Fruit fly (Drosophila melanogaster): ENCODE measurements around the gene Gug.

Gene Gug

dm6 chr3L:8457866-8458766 is 8.4 kb downstream of the Gug start (continued):
- TF ChIP-seq gsb-n (tag; optimal IDR thresholded peaks at IDR 0.05) (peak; percentile 100), en (GFP tag; optimal IDR thresholded peaks at IDR 0.05) (peak; percentile 97), nmo (GFP tag; optimal IDR thresholded peaks at IDR 0.05) (peak; percentile 99), gsb (GFP tag; IDR thresholded peaks at IDR 0.05) (peak; percentile 89), CG7372 (GFP tag; IDR thresholded peaks at IDR 0.05) (peak; percentile 96), klu (GFP tag; IDR thresholded peaks at IDR 0.05) (peak; percentile 95), C15 (GFP tag; IDR thresholded peaks at IDR 0.05) (peak; percentile 94), CG1024 (GFP tag; IDR thresholded peaks at IDR 0.05) (peak; percentile 95), cas (GFP tag; IDR thresholded peaks at IDR 0.05) (peak; percentile 88), CG11504 (tag; optimal IDR thresholded peaks at IDR 0.05) (peak; percentile 98), CG11093 (GFP tag; IDR thresholded peaks at IDR 0.05) (peak; percentile 97), CG17802 (tag; optimal IDR thresholded peaks at IDR 0.05) (peak; percentile 89), CG6654 (GFP tag; optimal IDR thresholded peaks at IDR 0.05) (peak; percentile 92), CG17361 (GFP tag; IDR thresholded peaks at IDR 0.05) (peak; percentile 99), tll (GFP tag; optimal IDR thresholded peaks at IDR 0.05) (peak in 1 of 2 experiments; percentile 54), CG13424 (tag; optimal IDR thresholded peaks at IDR 0.05) (peak; percentile 99), exex (tag; optimal IDR thresholded peaks at IDR 0.05) (peak; percentile 86), pita (GFP tag; optimal IDR thresholded peaks at IDR 0.05) (no peak), slp2 (GFP tag; optimal IDR thresholded peaks at IDR 0.05) (peak; percentile 98), ro (GFP tag; IDR thresholded peaks at IDR 0.05) (peak; percentile 94), vfl (GFP tag; optimal IDR thresholded peaks at IDR 0.05) (peak; percentile 95), HmgD (GFP tag; optimal IDR thresholded peaks at IDR 0.05) (peak; percentile 95), CG8388 (GFP tag; optimal IDR thresholded peaks at IDR 0.05) (peak; percentile 99), CG11695 (GFP tag; IDR thresholded peaks at IDR 0.05) (peak; percentile 98), phol (tag; optimal IDR thresholded peaks at IDR 0.05) (peak; percentile 99), sug (tag; optimal IDR thresholded peaks at IDR 0.05) (peak; percentile 95), CG12071 (GFP tag; optimal IDR thresholded peaks at IDR 0.05) (peak; percentile 96), chif (GFP tag; optimal IDR thresholded peaks at IDR 0.05) (peak; percentile 97 to 98), CG3847 (GFP tag; IDR thresholded peaks at IDR 0.05) (peak; percentile 97), stc (GFP tag; IDR thresholded peaks at IDR 0.05) (peak; percentile 99), CG13775 (GFP tag; optimal IDR thresholded peaks at IDR 0.05) (peak; percentile 98), amos (GFP tag; IDR thresholded peaks at IDR 0.05; ENCODE audit: partially characterized antibody) (peak; percentile 27; the same call in 1 of the 2 replicates), scrt (GFP tag; optimal IDR thresholded peaks at IDR 0.05) (peak; percentile 96), CG6813 (GFP tag; optimal IDR thresholded peaks at IDR 0.05) (peak; percentile 96), zen (tag; optimal IDR thresholded peaks at IDR 0.05) (peak; percentile 98), jumu (GFP tag; optimal IDR thresholded peaks at IDR 0.05) (peak; percentile 97), aop (GFP tag; IDR thresholded peaks at IDR 0.05) (peak; percentile 91), dysf (GFP tag; IDR thresholded peaks at IDR 0.05) (peak; percentile 98), CG4820 (GFP tag; optimal IDR thresholded peaks at IDR 0.05) (peak; percentile 98), yki (optimal IDR thresholded peaks at IDR 0.05) (no peak), zf30C (GFP tag; optimal IDR thresholded peaks at IDR 0.05) (peak; percentile 95), CG3995 (GFP tag; optimal IDR thresholded peaks at IDR 0.05) (peak; percentile 68), ewg (GFP tag; optimal IDR thresholded peaks at IDR 0.05) (peak; percentile 97), danr (GFP tag; IDR thresholded peaks at IDR 0.05) (peak; percentile 95), CG4404 (GFP tag; IDR thresholded peaks at IDR 0.05) (peak; percentile 91), lmd (GFP tag; IDR thresholded peaks at IDR 0.05) (peak; percentile 97), Side (GFP tag; optimal IDR thresholded peaks at IDR 0.05) (peak; percentile 96), CG1603 (tag; optimal IDR thresholded peaks at IDR 0.05) (peak; percentile 96), zen2 (GFP tag; IDR thresholded peaks at IDR 0.05; ENCODE audit: partially characterized antibody) (no peak)

Measured in whole organism, embryonic.